Worm (Caenorhabditis elegans) whole organism, L4 larva: ENCODE data around the gene M02B1.3.

Experiments
- D1046.2 ChIP-seq: fragments of 200-800 bp; sonication (Bioruptor generic); IDR thresholded peaks from 2 replicates; pipeline ENCODE4 v1.3.6; 2022; ENCODE audit warnings: missing genetic modification characterization, missing compliant biosample characterization
- F44E2.7 ChIP-seq: fragments of 200-800 bp; sonication (Bioruptor generic); IDR thresholded peaks from 2 replicates; pipeline ENCODE4 v2.1.2; 2022; ENCODE audit warnings: missing genetic modification characterization, missing compliant biosample characterization
- T20F7.1 ChIP-seq: fragments of 200-800 bp; sonication (Bioruptor generic); optimal IDR thresholded peaks from 2 replicates; lab custom pipeline; 2018; ENCODE audit warnings: mild to moderate bottlenecking, missing genetic modification characterization, missing compliant biosample characterization
- Y5F2A.4 ChIP-seq: fragments of 200-800 bp; sonication (Bioruptor generic); optimal IDR thresholded peaks from 2 replicates; lab custom pipeline; 2018; ENCODE audit warnings: mild to moderate bottlenecking, missing genetic modification characterization, missing compliant biosample characterization
- aha-1 ChIP-seq: fragments of 150-350 bp; peaks from one replicate; lab custom pipeline; 2014; ENCODE audit warnings: missing biosample characterization, missing genetic modification characterization
- arid-1 ChIP-seq: fragments of 200-800 bp; sonication (Bioruptor generic); conservative IDR thresholded peaks from 2 replicates; pipeline ENCODE4 v1.3.6; 2022; ENCODE audit warnings: missing genetic modification reagents, missing genetic modification characterization, missing compliant biosample characterization
- ceh-20 ChIP-seq: fragments of 200-800 bp; sonication (Bioruptor generic); IDR thresholded peaks from 2 replicates; pipeline ENCODE4 v1.3.6; 2022; ENCODE audit warnings: missing genetic modification reagents, missing genetic modification characterization, missing compliant biosample characterization
- ceh-82 ChIP-seq: sonication (generic microtip); optimal IDR thresholded peaks from 2 replicates; lab custom pipeline; 2017; ENCODE audit warnings: missing biosample characterization, missing genetic modification characterization
- daf-16 ChIP-seq, 3 experiments: sonication (generic microtip); optimal IDR thresholded peaks; 2 replicates each; lab custom pipeline; 2016 to 2017; ENCODE audit warnings: missing genetic modification characterization in 3 of 3, missing genetic modification reagents in 3 of 3, mild to moderate bottlenecking in 2 of 3, missing compliant biosample characterization in 2 of 3, missing biosample characterization in 1 of 3, moderate library complexity in 1 of 3
- dmd-6 ChIP-seq: fragments of 200-800 bp; sonication (Bioruptor generic); IDR thresholded peaks from 2 replicates; pipeline ENCODE4 v1.3.6; 2022; ENCODE audit warnings: missing genetic modification reagents, missing genetic modification characterization, missing compliant biosample characterization
- dpl-1 ChIP-seq: fragments of 150-350 bp; optimal IDR thresholded peaks from 2 replicates; lab custom pipeline; 2014; ENCODE audit warnings: missing biosample characterization, missing genetic modification reagents, missing genetic modification characterization
- dve-1 ChIP-seq: sonication (generic microtip); optimal IDR thresholded peaks from 2 replicates; lab custom pipeline; 2017; ENCODE audit warnings: antibody characterized with exemption, mild to moderate bottlenecking, missing genetic modification characterization, missing compliant biosample characterization; ENCODE audit not compliant: insufficient read depth
- gei-8 ChIP-seq: fragments of 200-800 bp; sonication (Bioruptor generic); optimal IDR thresholded peaks from 2 replicates; lab custom pipeline; 2018; ENCODE audit warnings: mild to moderate bottlenecking, missing genetic modification characterization, missing compliant biosample characterization
- hlh-11 ChIP-seq: fragments of 200-800 bp; sonication (Bioruptor generic); optimal IDR thresholded peaks from 2 replicates; lab custom pipeline; 2018; ENCODE audit warnings: mild to moderate bottlenecking, missing genetic modification characterization, missing compliant biosample characterization
- hmg-1.1 ChIP-seq: fragments of 200-800 bp; sonication (Bioruptor generic); IDR thresholded peaks from 2 replicates; pipeline ENCODE4 v1.3.6; 2022; ENCODE audit warnings: missing genetic modification reagents, missing genetic modification characterization, missing compliant biosample characterization
- lin-15B ChIP-seq: fragments of 150-350 bp; sonication (generic microtip); optimal IDR thresholded peaks from 3 replicates; lab custom pipeline; 2014; ENCODE audit warnings: missing biosample characterization, missing genetic modification characterization
- lin-38 ChIP-seq: fragments of 200-800 bp; sonication (Bioruptor generic); IDR thresholded peaks from 2 replicates; pipeline ENCODE4 v1.3.6; 2022; ENCODE audit warnings: missing genetic modification reagents, missing genetic modification characterization, missing compliant biosample characterization
- lsy-2 ChIP-seq, 2 experiments: fragments of 150-350 bp in 1 of 2; sonication (generic microtip) in 1 of 2; optimal IDR thresholded peaks; 2 replicates each; lab custom pipeline; 2014 to 2017; ENCODE audit warnings: missing biosample characterization in 2 of 2, missing genetic modification characterization in 2 of 2
- mes-2 ChIP-seq: sonication (generic microtip); optimal IDR thresholded peaks from 2 replicates; lab custom pipeline; 2016; ENCODE audit warnings: missing genotype, mild to moderate bottlenecking, missing genetic modification characterization, missing compliant biosample characterization; ENCODE audit not compliant: poor library complexity, severe bottlenecking
- mxl-3 ChIP-seq: fragments of 200-800 bp; sonication (Bioruptor generic); optimal IDR thresholded peaks from 2 replicates; lab custom pipeline; 2018; ENCODE audit warnings: mild to moderate bottlenecking, missing genetic modification characterization, missing compliant biosample characterization
- nhr-25 ChIP-seq: sonication (generic microtip); optimal IDR thresholded peaks from 2 replicates; lab custom pipeline; 2017; ENCODE audit warnings: missing genetic modification characterization, mild to moderate bottlenecking, missing compliant biosample characterization, antibody characterized with exemption, moderate library complexity, borderline replicate concordance; ENCODE audit not compliant: insufficient read depth
- nhr-28 ChIP-seq: fragments of 150-350 bp; optimal IDR thresholded peaks from 2 replicates; lab custom pipeline; 2014; ENCODE audit warnings: missing biosample characterization, missing genetic modification characterization
- nhr-6 ChIP-seq: fragments of 150-350 bp; optimal IDR thresholded peaks from 2 replicates; lab custom pipeline; 2014; ENCODE audit warnings: missing biosample characterization, missing genetic modification characterization
- pha-4 ChIP-seq, 2 experiments: fragments of 150-350 bp in 1 of 2; fragments of 200-800 bp in 1 of 2; sonication (Bioruptor generic) in 1 of 2; IDR thresholded peaks in 1 of 2; optimal IDR thresholded peaks in 1 of 2; 2 replicates each; pipeline versions ENCODE4 v1.3.6 to Lab custom; 2014 to 2022; ENCODE audit warnings: missing genetic modification characterization in 2 of 2, missing genetic modification reagents in 2 of 2, missing biosample characterization in 1 of 2, missing compliant biosample characterization in 1 of 2
- pqm-1 ChIP-seq: sonication (generic microtip); optimal IDR thresholded peaks from 2 replicates; lab custom pipeline; 2017; ENCODE audit warnings: missing biosample characterization, missing genetic modification characterization
- rbr-2 ChIP-seq: sonication (generic microtip); optimal IDR thresholded peaks from 2 replicates; lab custom pipeline; 2016; ENCODE audit warnings: missing genotype, missing genetic modification characterization, missing compliant biosample characterization
- sdz-12 ChIP-seq: fragments of 200-800 bp; sonication (Bioruptor generic); optimal IDR thresholded peaks from 2 replicates; lab custom pipeline; 2018; ENCODE audit warnings: mild to moderate bottlenecking, missing genetic modification characterization, missing compliant biosample characterization
- set-16 ChIP-seq: fragments of 200-800 bp; sonication (Bioruptor generic); IDR thresholded peaks from 2 replicates; pipeline ENCODE4 v1.3.6; 2022; ENCODE audit warnings: missing genetic modification reagents, missing genetic modification characterization, missing compliant biosample characterization
- vab-7 ChIP-seq: fragments of 200-800 bp; sonication (Bioruptor generic); IDR thresholded peaks from 2 replicates; pipeline ENCODE4 v1.3.6; 2022; ENCODE audit warnings: missing genetic modification reagents, missing genetic modification characterization, missing compliant biosample characterization
- zfp-2 ChIP-seq: sonication (generic microtip); optimal IDR thresholded peaks from 2 replicates; lab custom pipeline; 2016; ENCODE audit warnings: mild to moderate bottlenecking, missing genetic modification characterization, missing compliant biosample characterization
- zip-2 ChIP-seq: fragments of 150-350 bp; optimal IDR thresholded peaks from 2 replicates; lab custom pipeline; 2014; ENCODE audit warnings: missing biosample characterization, missing genetic modification characterization

M02B1.3 gene

DNA sequence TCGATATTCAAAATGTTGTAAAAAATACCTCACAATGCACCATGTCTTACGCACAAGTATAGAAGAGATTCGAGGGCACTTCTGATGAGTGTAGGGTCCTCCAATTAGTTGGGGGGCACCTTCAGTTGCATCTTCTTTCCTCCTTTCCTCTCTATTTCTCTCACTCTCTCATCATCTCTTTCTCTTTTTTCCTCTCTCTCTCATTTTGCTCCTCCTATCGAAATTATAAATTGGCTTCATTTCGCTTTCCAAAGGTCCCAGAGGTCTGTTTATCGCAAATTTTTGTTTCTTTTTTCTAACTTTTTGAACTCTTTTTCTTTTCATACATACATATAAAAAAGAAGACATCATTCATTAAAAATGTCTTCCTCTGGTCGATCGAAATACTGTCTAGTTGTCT is 6.6 kb downstream of the M02B1.3 start:
- TF ChIP-seq pqm-1 (tag; lab: Kevin White, UChicago): no peak
- TF ChIP-seq T20F7.1 (GFP tag; lab: Kevin White, UChicago): no peak
- TF ChIP-seq dmd-6 (GFP tag; lab: Robert Waterston, UW): no peak
- TF ChIP-seq D1046.2: no peak
- TF ChIP-seq Y5F2A.4: no peak
- TF ChIP-seq gei-8 (GFP tag; lab: Kevin White, UChicago): no peak
- no peak for TF ChIP-seq arid-1

DNA sequence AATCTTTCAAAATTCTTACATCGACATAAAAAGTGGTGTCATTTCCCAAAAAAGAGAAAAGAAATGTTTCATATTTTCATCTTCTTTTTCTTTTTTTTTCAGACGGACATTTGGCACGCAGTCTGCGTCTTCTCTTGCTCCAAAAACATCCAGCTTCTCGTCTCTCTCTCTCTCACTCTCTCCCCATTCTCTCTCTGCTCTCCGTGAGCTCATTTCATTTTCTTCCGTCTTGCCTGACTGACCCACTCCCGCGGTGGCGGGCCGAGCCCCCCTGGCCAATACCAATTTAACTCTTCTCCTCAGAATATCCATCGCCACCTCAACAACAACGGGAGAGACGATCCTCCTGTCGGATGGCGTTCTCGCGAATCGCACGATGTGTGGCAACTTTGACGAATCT is 9.3 kb downstream of the M02B1.3 start, which contains the start of gene txt-19:
Gene txt-19, plus strand, starts transcription at position 304 of the 400 bp plus-strand sequence.
- TF ChIP-seq mxl-3 (GFP tag; lab: Kevin White, UChicago): no peak
- no peak for TF ChIP-seq zip-2 (tag; lab: Kevin White, UChicago)
- no peak for TF ChIP-seq ceh-82 (tag; lab: Kevin White, UChicago)
- TF ChIP-seq sdz-12 (GFP tag; lab: Kevin White, UChicago): peak; percentile 5
- peak; percentile 71 for TF ChIP-seq set-16 (GFP tag; lab: Robert Waterston, UW)
- no peak for TF ChIP-seq lin-15B (tag; lab: Kevin White, UChicago)
- TF ChIP-seq nhr-6 (tag; lab: Kevin White, UChicago): no peak
- peak; percentile 16 for TF ChIP-seq hlh-11 (tag; lab: Kevin White, UChicago)
- no peak for TF ChIP-seq ceh-20 (GFP tag; lab: Robert Waterston, UW)
- peak; percentile 21 for TF ChIP-seq rbr-2 (tag; lab: Kevin White, UChicago)
- peak; percentile 28 for TF ChIP-seq aha-1 (tag; lab: Kevin White, UChicago)

DNA sequence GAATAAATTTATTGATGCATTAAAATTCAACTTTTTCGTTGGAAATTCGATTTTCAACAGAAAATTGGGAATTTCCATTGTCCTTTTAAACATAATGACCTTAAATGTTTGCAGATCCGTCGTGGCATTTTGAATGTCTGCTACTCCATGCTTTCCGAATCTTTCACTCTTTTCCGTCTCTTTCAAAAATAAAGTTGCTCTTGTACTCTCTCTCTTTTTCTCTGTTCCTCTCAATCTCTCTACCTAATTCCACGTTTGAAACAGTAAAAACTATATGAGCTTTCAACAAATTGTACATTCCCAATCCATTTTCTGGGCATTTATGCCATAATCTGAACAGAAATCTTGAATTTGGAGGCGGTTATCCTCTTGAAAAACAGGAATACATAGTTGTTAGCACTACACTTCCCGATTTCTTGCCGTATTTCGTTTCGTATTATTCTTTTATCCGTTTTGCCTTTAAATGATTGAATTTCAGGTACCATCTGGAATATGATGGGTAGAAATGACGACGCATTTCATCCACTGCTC is 12.8 kb downstream of the M02B1.3 start, which contains the start of gene srf-3:
Gene srf-3, plus strand, starts transcription at position 481 of the 531 bp plus-strand sequence.
- TF ChIP-seq F44E2.7 (GFP tag; lab: Robert Waterston, UW): no peak
- TF ChIP-seq vab-7: no peak
- TF ChIP-seq dve-1: peak; percentile 24
- peak; percentile 41 for TF ChIP-seq aha-1 (tag; lab: Kevin White, UChicago)
- TF ChIP-seq lin-38: no peak
- no peak for TF ChIP-seq zip-2 (tag; lab: Kevin White, UChicago)
- peak in 1 of 2 experiments; percentile 12 for TF ChIP-seq lsy-2 (tag; optimal IDR thresholded peaks at IDR 0.05; lab: Kevin White, UChicago)
- TF ChIP-seq hmg-1.1 (GFP tag; lab: Robert Waterston, UW): peak; percentile 32; the same call in 1 of the 2 replicates
- TF ChIP-seq daf-16 (GFP tag; optimal IDR thresholded peaks at IDR 0.05; lab: Kevin White, UChicago): no peak
- TF ChIP-seq daf-16 (tag; optimal IDR thresholded peaks at IDR 0.05; lab: Kevin White, UChicago): peak; percentile 12
- TF ChIP-seq zfp-2: no peak
- TF ChIP-seq mes-2 (tag; lab: Kevin White, UChicago): peak; percentile 4

DNA sequence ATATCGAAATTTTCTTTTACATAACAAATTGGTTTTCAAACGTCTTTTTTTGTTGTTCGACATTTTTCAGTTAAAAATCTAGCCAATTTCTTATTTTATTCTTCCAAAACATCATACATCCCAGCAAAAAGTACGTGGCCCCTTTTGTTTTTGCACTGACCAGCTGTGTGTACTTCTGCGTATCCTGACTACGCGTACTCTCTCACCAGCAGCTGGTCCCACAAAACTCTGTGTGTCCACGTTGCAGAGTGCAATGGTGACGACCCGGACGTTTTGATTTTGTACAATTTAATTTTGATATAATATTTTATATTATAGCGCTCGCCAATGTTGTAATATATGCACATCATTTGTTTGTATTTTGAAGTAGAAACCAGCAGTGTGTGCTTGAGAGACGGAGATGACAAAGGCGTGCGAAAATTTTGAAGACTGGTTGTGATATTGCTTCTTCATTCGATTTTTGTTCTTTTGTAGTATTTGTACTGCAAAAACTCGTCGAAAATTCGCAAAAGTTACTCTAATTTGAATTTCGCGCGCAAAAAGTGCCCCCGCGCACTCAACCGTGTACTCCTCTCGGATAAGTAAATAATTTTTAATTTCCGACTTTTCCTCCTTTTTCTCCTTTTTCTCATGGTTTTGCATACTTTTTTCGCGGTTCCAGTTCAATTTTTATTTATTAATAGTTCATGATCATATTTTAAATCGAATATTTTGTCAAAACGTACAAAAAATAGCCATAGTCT is 18.2 kb downstream of the M02B1.3 start:
- TF ChIP-seq nhr-28 (tag; lab: Kevin White, UChicago) (peak; percentile 3), mes-2 (tag; lab: Kevin White, UChicago) (peak; percentile 19), hlh-11 (tag; lab: Kevin White, UChicago) (peak; percentile 25), dmd-6 (GFP tag; lab: Robert Waterston, UW) (0 out of 2 replicates have a peak, but pooled peaks have one; percentile 19), dpl-1 (GFP tag; lab: Kevin White, UChicago) (peak; percentile 47), aha-1 (tag; lab: Kevin White, UChicago) (no peak), nhr-25 (no peak), lin-38 (peak; percentile 38; the same call in 1 of the 2 replicates), pha-4 (GFP tag; IDR thresholded peaks at IDR 0.05; lab: Robert Waterston, UW) (peak; percentile 15; the same call in 1 of the 2 replicates), pha-4 (tag; optimal IDR thresholded peaks at IDR 0.05; lab: Kevin White, UChicago) (no peak)
